Worm (Caenorhabditis elegans) whole organism, midembryonic: ENCODE data around the gene rhy-1.

Experiments
- flt-1 ChIP-seq: fragments of 200-800 bp; sonication (Bioruptor generic); IDR thresholded peaks from 2 replicates; pipeline ENCODE4 v1.3.6; 2022; ENCODE audit warnings: missing genetic modification characterization, missing compliant biosample characterization
- ref-1 ChIP-seq: fragments of 200-800 bp; sonication (Bioruptor generic); conservative IDR thresholded peaks from 2 replicates; pipeline ENCODE4 v1.3.6; 2022; ENCODE audit warnings: missing genetic modification reagents, missing genetic modification characterization, missing compliant biosample characterization
- ztf-29 ChIP-seq: fragments of 200-800 bp; sonication (Bioruptor generic); IDR thresholded peaks from 2 replicates; pipeline ENCODE4 v1.3.6; 2022; ENCODE audit warnings: missing genetic modification reagents, missing genetic modification characterization, missing compliant biosample characterization

- TF ChIP-seq ztf-29 (GFP tag; lab: Robert Waterston, UW) (no peak), flt-1 (no peak), ref-1 (GFP tag; lab: Robert Waterston, UW) (no peak)
These were observed 46.2 kb upstream of the rhy-1 start for ce11 chrII:9114972-9115371.
